Worm (Caenorhabditis elegans): ENCODE measurements around the gene str-256.
A peak's percentile ranks its signal among the peaks of the same experiment; 100 is the strongest.

The str-256 gene

ce11 chrV:487980-488379, 13.2 kb downstream of the str-256 start:
- no peak for TF ChIP-seq lin-15B (tag; optimal IDR thresholded peaks at IDR 0.05)
- no peak for TF ChIP-seq zag-1 (tag; optimal IDR thresholded peaks at IDR 0.05)
- no peak for TF ChIP-seq ama-1 (optimal IDR thresholded peaks at IDR 0.05)
- TF ChIP-seq nhr-25 (tag; optimal IDR thresholded peaks at IDR 0.05) = no peak
- TF ChIP-seq eor-1 (tag; optimal IDR thresholded peaks at IDR 0.05) = no peak
- no peak for TF ChIP-seq ztf-4 (tag; optimal IDR thresholded peaks at IDR 0.05)
- no peak for TF ChIP-seq nhr-43 (tag; optimal IDR thresholded peaks at IDR 0.05; ENCODE audit: poor library complexity, severe bottlenecking)
- TF ChIP-seq daf-12 (tag; optimal IDR thresholded peaks at IDR 0.05) = no peak
- TF ChIP-seq nhr-11 (tag; optimal IDR thresholded peaks at IDR 0.05) = no peak
- TF ChIP-seq R02D3.7 (tag; optimal IDR thresholded peaks at IDR 0.05) = no peak
- TF ChIP-seq nhr-23 (tag; optimal IDR thresholded peaks at IDR 0.05) = no peak

ce11 chrV:486684-487083, 14.4 kb downstream of the str-256 start, which contains the start of gene nhr-211:
nhr-211 (plus strand) TSS chrV:486984.
- no peak for TF ChIP-seq nhr-43 (tag; optimal IDR thresholded peaks at IDR 0.05; ENCODE audit: poor library complexity, severe bottlenecking)
- no peak for TF ChIP-seq nhr-23 (tag; optimal IDR thresholded peaks at IDR 0.05)
- no peak for TF ChIP-seq nhr-12 (tag; optimal IDR thresholded peaks at IDR 0.05)
- no peak for TF ChIP-seq tbx-2 (tag; optimal IDR thresholded peaks at IDR 0.05)
- TF ChIP-seq fkh-10 (GFP tag; optimal IDR thresholded peaks at IDR 0.05) = no peak
- no peak for TF ChIP-seq lin-39 (tag; optimal IDR thresholded peaks at IDR 0.05)
- no peak for TF ChIP-seq sea-2 (GFP tag; optimal IDR thresholded peaks at IDR 0.05)
- no peak for TF ChIP-seq R02D3.7 (tag; optimal IDR thresholded peaks at IDR 0.05)
- no peak for TF ChIP-seq nfya-1 (tag; optimal IDR thresholded peaks at IDR 0.05; ENCODE audit: insufficient read depth)
- TF ChIP-seq nhr-237 (tag; optimal IDR thresholded peaks at IDR 0.05) = no peak
- no peak for TF ChIP-seq pqm-1 (tag; optimal IDR thresholded peaks at IDR 0.05)
- no peak for TF ChIP-seq elt-2 (tag; optimal IDR thresholded peaks at IDR 0.05)
- no peak for TF ChIP-seq aly-2 (tag; optimal IDR thresholded peaks at IDR 0.05)
- no peak for TF ChIP-seq nhr-25 (tag; optimal IDR thresholded peaks at IDR 0.05)

- no peak for TF ChIP-seq lsy-12 (tag; optimal IDR thresholded peaks at IDR 0.05)
- peak; percentile 50 for TF ChIP-seq pqm-1 (tag; optimal IDR thresholded peaks at IDR 0.05)
- peak; percentile 40 for TF ChIP-seq elt-2 (tag; optimal IDR thresholded peaks at IDR 0.05)
- TF ChIP-seq ceh-28 (tag; optimal IDR thresholded peaks at IDR 0.05) = peak; percentile 57
- TF ChIP-seq nhr-43 (tag; optimal IDR thresholded peaks at IDR 0.05; ENCODE audit: poor library complexity, severe bottlenecking) = no peak
- TF ChIP-seq elt-1 (tag; optimal IDR thresholded peaks at IDR 0.05) = no peak
- TF ChIP-seq nhr-23 (tag; optimal IDR thresholded peaks at IDR 0.05) = peak; percentile 27
- no peak for TF ChIP-seq unc-39 (tag; optimal IDR thresholded peaks at IDR 0.05)
- TF ChIP-seq pha-4 (tag; optimal IDR thresholded peaks at IDR 0.05) = peak; percentile 83
Observed at ce11 chrV:484285-484890, 16.7 kb downstream of the str-256 start, which contains the start of gene nhr-212. nhr-212 (plus strand) TSS chrV:484857.

- no peak for TF ChIP-seq ztf-11 (tag; optimal IDR thresholded peaks at IDR 0.05)
- TF ChIP-seq snpc-4 (tag; optimal IDR thresholded peaks at IDR 0.05) = no peak
- TF ChIP-seq nhr-76 (tag; optimal IDR thresholded peaks at IDR 0.05) = no peak
- TF ChIP-seq nfya-1 (tag; optimal IDR thresholded peaks at IDR 0.05; ENCODE audit: insufficient read depth) = no peak
- TF ChIP-seq elt-2 (tag; optimal IDR thresholded peaks at IDR 0.05) = peak; percentile 90
- no peak for TF ChIP-seq elt-1 (tag; optimal IDR thresholded peaks at IDR 0.05)
- peak; percentile 20 for TF ChIP-seq pha-4 (tag; optimal IDR thresholded peaks at IDR 0.05)
- peak; percentile 77 for TF ChIP-seq pqm-1 (tag; optimal IDR thresholded peaks at IDR 0.05)
- no peak for TF ChIP-seq ztf-4 (tag; optimal IDR thresholded peaks at IDR 0.05)
- no peak for TF ChIP-seq zag-1 (tag; optimal IDR thresholded peaks at IDR 0.05)
Observed at ce11 chrV:483289-483795, 17.8 kb downstream of the str-256 start, which contains the start of gene nhr-130. nhr-130 (minus strand) TSS chrV:483339.

- TF ChIP-seq zag-1 (tag; optimal IDR thresholded peaks at IDR 0.05) (no peak), pqm-1 (tag; optimal IDR thresholded peaks at IDR 0.05) (peak; percentile 0), nfya-1 (tag; optimal IDR thresholded peaks at IDR 0.05; ENCODE audit: insufficient read depth) (peak; percentile 74), unc-62 (GFP tag; optimal IDR thresholded peaks at IDR 0.05) (no peak), mdl-1 (tag; optimal IDR thresholded peaks at IDR 0.05) (no peak), ceh-9 (tag; optimal IDR thresholded peaks at IDR 0.05) (no peak), pha-4 (tag; optimal IDR thresholded peaks at IDR 0.05) (no peak), hmg-11 (tag; optimal IDR thresholded peaks at IDR 0.05) (no peak), daf-12 (tag; optimal IDR thresholded peaks at IDR 0.05) (no peak), ceh-82 (tag; optimal IDR thresholded peaks at IDR 0.05) (no peak), ztf-4 (tag; optimal IDR thresholded peaks at IDR 0.05) (no peak)
Observed at ce11 chrV:482860-483259, 18.3 kb downstream of the str-256 start.

Data from whole organism, L3 larva.